Worm (Caenorhabditis elegans) whole organism, midembryonic: ENCODE results near the gene igdb-1.
"Not testable (repeated sequence)": the region's sequence is repeated elsewhere in the genome, so short reads cannot be mapped to it uniquely, and the experiment has no call there.

Source experiments
- T22C8.4 ChIP-seq: fragments of 200-800 bp; sonication (Bioruptor generic); IDR thresholded peaks from 2 replicates; pipeline ENCODE4 v1.3.6; 2022; ENCODE audit warnings: missing genetic modification characterization, missing compliant biosample characterization
- flt-1 ChIP-seq: fragments of 200-800 bp; sonication (Bioruptor generic); IDR thresholded peaks from 2 replicates; pipeline ENCODE4 v1.3.6; 2022; ENCODE audit warnings: missing genetic modification characterization, missing compliant biosample characterization
- med-1 ChIP-seq: sonication (generic microtip); optimal IDR thresholded peaks from 2 replicates; lab custom pipeline; 2017; ENCODE audit warnings: missing genetic modification characterization, mild to moderate bottlenecking, missing compliant biosample characterization, antibody characterized with exemption, missing genetic modification reagents; ENCODE audit not compliant: insufficient read depth
- tab-1 ChIP-seq: fragments of 200-800 bp; sonication (Bioruptor generic); IDR thresholded peaks from 2 replicates; pipeline ENCODE4 v1.3.6; 2022; ENCODE audit warnings: missing genetic modification characterization, missing compliant biosample characterization
- ztf-29 ChIP-seq: fragments of 200-800 bp; sonication (Bioruptor generic); IDR thresholded peaks from 2 replicates; pipeline ENCODE4 v1.3.6; 2022; ENCODE audit warnings: missing genetic modification reagents, missing genetic modification characterization, missing compliant biosample characterization

- not testable (repeated sequence) for TF ChIP-seq ztf-29 (GFP tag; lab: Robert Waterston, UW); flt-1; med-1; T22C8.4 (GFP tag; lab: Robert Waterston, UW); tab-1 (GFP tag; lab: Robert Waterston, UW)
Measured at ce11 chrIV:12478711-12479110, at the start of gene igdb-1.
